Worm (Caenorhabditis elegans): ENCODE measurements around the gene gyg-1.

The gyg-1 gene

ce11 chrX:3537335-3537734 is at the start of gene gyg-1:
Gene gyg-1 (plus strand): TSS chrX:3537635.
- TF ChIP-seq bed-3 (GFP tag; optimal IDR thresholded peaks at IDR 0.05) = no peak

ce11 chrX:3488074-3488688 is 49.3 kb upstream of the gyg-1 start:
- peak; percentile 88 for TF ChIP-seq unc-62 (GFP tag; optimal IDR thresholded peaks at IDR 0.05)
- TF ChIP-seq sptf-1 (tag; optimal IDR thresholded peaks at IDR 0.05) = no peak
- TF ChIP-seq unc-120 (tag; optimal IDR thresholded peaks at IDR 0.05; ENCODE audit: poor library complexity, severe bottlenecking) = peak; percentile 59
- TF ChIP-seq mab-5 (tag; optimal IDR thresholded peaks at IDR 0.05) = peak; percentile 2
- peak; percentile 92 for TF ChIP-seq hlh-1 (tag; optimal IDR thresholded peaks at IDR 0.05)

ce11 chrX:3488993-3489392 is 48.4 kb upstream of the gyg-1 start, which contains the start of gene C12D12.3:
Gene C12D12.3 (plus strand): TSS chrX:3489293.
- no peak for TF ChIP-seq elt-3 (tag; optimal IDR thresholded peaks at IDR 0.05)
- no peak for TF ChIP-seq ztf-11 (tag; optimal IDR thresholded peaks at IDR 0.05)
- TF ChIP-seq unc-120 (tag; optimal IDR thresholded peaks at IDR 0.05; ENCODE audit: poor library complexity, severe bottlenecking) = no peak
- TF ChIP-seq nhr-2 (tag; optimal IDR thresholded peaks at IDR 0.05) = no peak
- no peak for TF ChIP-seq cnd-1 (tag; optimal IDR thresholded peaks at IDR 0.05)

ce11 chrX:3492431-3492830 is 45.0 kb upstream of the gyg-1 start:
- TF ChIP-seq ceh-39 (tag; optimal IDR thresholded peaks at IDR 0.05) = no peak
- TF ChIP-seq snpc-4 (tag; optimal IDR thresholded peaks at IDR 0.05) = no peak
- TF ChIP-seq nhr-237 (tag; optimal IDR thresholded peaks at IDR 0.05) = no peak
- no peak for TF ChIP-seq unc-62 (GFP tag; optimal IDR thresholded peaks at IDR 0.05)
- TF ChIP-seq blmp-1 (tag; optimal IDR thresholded peaks at IDR 0.05) = no peak
- no peak for TF ChIP-seq sptf-1 (tag; optimal IDR thresholded peaks at IDR 0.05)
- TF ChIP-seq elt-1 (tag; optimal IDR thresholded peaks at IDR 0.05; ENCODE audit: borderline replicate concordance, insufficient read depth) = no peak
- no peak for TF ChIP-seq mep-1 (tag; optimal IDR thresholded peaks at IDR 0.05)
- no peak for TF ChIP-seq ztf-11 (tag; optimal IDR thresholded peaks at IDR 0.05)
- no peak for TF ChIP-seq cnd-1 (tag; optimal IDR thresholded peaks at IDR 0.05)
- no peak for TF ChIP-seq lin-32 (GFP tag; optimal IDR thresholded peaks at IDR 0.05)

- TF ChIP-seq hlh-1 (tag; optimal IDR thresholded peaks at IDR 0.05) = peak; percentile 36
- TF ChIP-seq nhr-76 (tag; optimal IDR thresholded peaks at IDR 0.05) = no peak
- TF ChIP-seq unc-62 (GFP tag; optimal IDR thresholded peaks at IDR 0.05) = peak; percentile 79
Measured at ce11 chrX:3494634-3495033, 42.8 kb upstream of the gyg-1 start.

ce11 chrX:3495776-3496175 is 41.7 kb upstream of the gyg-1 start, which contains the start of gene glt-1:
Gene glt-1 (plus strand): TSS chrX:3496026.
- TF ChIP-seq ztf-11 (tag; optimal IDR thresholded peaks at IDR 0.05) = no peak
- TF ChIP-seq nhr-237 (tag; optimal IDR thresholded peaks at IDR 0.05) = no peak

- no peak for TF ChIP-seq lsy-2 (tag; optimal IDR thresholded peaks at IDR 0.05)
- no peak for TF ChIP-seq snpc-4 (tag; optimal IDR thresholded peaks at IDR 0.05)
- no peak for TF ChIP-seq pha-4 (tag; optimal IDR thresholded peaks at IDR 0.05)
- TF ChIP-seq drap-1 (GFP tag; optimal IDR thresholded peaks at IDR 0.05) = no peak
- no peak for TF ChIP-seq zip-8 (tag; optimal IDR thresholded peaks at IDR 0.05)
- no peak for TF ChIP-seq hlh-1 (tag; optimal IDR thresholded peaks at IDR 0.05)
- no peak for TF ChIP-seq mab-5 (tag; optimal IDR thresholded peaks at IDR 0.05)
- TF ChIP-seq unc-39 (tag; optimal IDR thresholded peaks at IDR 0.05) = no peak
- no peak for TF ChIP-seq ztf-11 (tag; optimal IDR thresholded peaks at IDR 0.05)
- TF ChIP-seq mep-1 (tag; optimal IDR thresholded peaks at IDR 0.05) = no peak
- TF ChIP-seq sem-2 (GFP tag; optimal IDR thresholded peaks at IDR 0.05) = no peak
- TF ChIP-seq M03D4.4 (tag; optimal IDR thresholded peaks at IDR 0.05) = no peak
Measured at ce11 chrX:3498953-3499352, 38.5 kb upstream of the gyg-1 start, which contains the start of gene C12D12.1. Gene C12D12.1 (plus strand): TSS chrX:3499253.

- TF ChIP-seq ces-1 (GFP tag; optimal IDR thresholded peaks at IDR 0.05) = no peak
- TF ChIP-seq hlh-1 (tag; optimal IDR thresholded peaks at IDR 0.05) = no peak
- TF ChIP-seq nhr-12 (tag; optimal IDR thresholded peaks at IDR 0.05) = no peak
- TF ChIP-seq unc-39 (tag; optimal IDR thresholded peaks at IDR 0.05) = no peak
- TF ChIP-seq unc-120 (tag; optimal IDR thresholded peaks at IDR 0.05; ENCODE audit: poor library complexity, severe bottlenecking) = no peak
- TF ChIP-seq nhr-237 (tag; optimal IDR thresholded peaks at IDR 0.05) = no peak
- no peak for TF ChIP-seq elt-1 (tag; optimal IDR thresholded peaks at IDR 0.05; ENCODE audit: borderline replicate concordance, insufficient read depth)
Measured at ce11 chrX:3499867-3500266, 37.6 kb upstream of the gyg-1 start.
